Worm (Caenorhabditis elegans): Measurements from ENCODE around the gene nhr-119.

The nhr-119 gene

DNA sequence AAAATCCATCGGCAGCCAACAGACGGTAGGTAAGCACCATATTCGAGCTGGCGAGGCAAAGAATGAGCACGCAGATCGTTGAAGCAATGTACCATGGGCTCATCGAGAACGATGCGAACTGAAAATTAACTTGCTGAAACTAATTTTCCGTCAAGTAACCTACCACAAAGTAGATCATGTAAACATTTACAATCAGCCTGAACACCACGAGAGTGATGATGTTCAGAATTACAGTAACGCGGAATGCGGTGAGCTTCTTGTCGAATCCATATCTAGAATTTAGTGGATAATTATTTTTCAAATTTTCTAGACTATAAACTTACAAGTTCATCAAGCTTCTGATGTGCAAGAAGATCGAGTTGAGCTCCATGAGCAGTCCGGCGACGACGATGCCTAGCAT is 29.1 kb upstream of the nhr-119 start:
- no peak for TF ChIP-seq unc-39 (tag; optimal IDR thresholded peaks at IDR 0.05)
- no peak for TF ChIP-seq unc-62 (GFP tag; optimal IDR thresholded peaks at IDR 0.05)
- TF ChIP-seq nhr-76 (tag; optimal IDR thresholded peaks at IDR 0.05), result no peak

DNA sequence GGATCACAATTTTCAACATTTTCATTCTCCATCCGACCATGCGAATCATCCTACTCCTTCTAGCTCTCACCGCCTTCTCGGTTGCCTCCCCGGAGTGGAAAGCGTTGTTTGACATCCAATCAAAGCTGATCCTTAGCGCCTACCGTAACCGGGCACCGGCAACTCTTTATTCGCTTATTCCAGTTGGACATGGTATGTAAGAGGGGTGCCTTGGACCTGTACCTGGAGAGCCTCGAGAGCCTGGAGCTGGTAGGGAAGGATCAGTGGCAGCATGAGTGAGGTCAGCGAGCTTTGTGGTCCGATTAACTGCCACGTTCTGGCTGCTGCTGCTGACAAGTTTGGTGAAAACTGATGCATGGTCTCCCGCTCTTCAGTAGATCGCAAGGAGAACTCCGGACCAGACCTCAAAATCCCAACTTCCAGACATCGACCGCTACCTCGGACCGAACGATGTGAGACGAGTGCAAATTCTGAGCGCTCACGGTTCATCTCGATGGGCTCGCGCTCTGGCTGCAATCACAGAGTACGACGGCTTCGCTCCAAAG is 27.5 kb upstream of the nhr-119 start, which contains the start of gene K12H6.8:
Gene K12H6.8 (plus strand): TSS at position 38 of the 545 bp plus-strand sequence.
- no peak for TF ChIP-seq ceh-83 (GFP tag; optimal IDR thresholded peaks at IDR 0.05)
- TF ChIP-seq mls-2 (tag; optimal IDR thresholded peaks at IDR 0.05), result no peak
- TF ChIP-seq ham-2 (GFP tag; optimal IDR thresholded peaks at IDR 0.05), result no peak
- no peak for TF ChIP-seq elt-3 (tag; optimal IDR thresholded peaks at IDR 0.05)
- no peak for TF ChIP-seq ztf-11 (tag; optimal IDR thresholded peaks at IDR 0.05)
- no peak for TF ChIP-seq hlh-1 (tag; optimal IDR thresholded peaks at IDR 0.05)
- no peak for TF ChIP-seq drap-1 (GFP tag; optimal IDR thresholded peaks at IDR 0.05)
- TF ChIP-seq ceh-39 (tag; optimal IDR thresholded peaks at IDR 0.05), result no peak
- no peak for TF ChIP-seq lsy-2 (tag; optimal IDR thresholded peaks at IDR 0.05)
- TF ChIP-seq ceh-43 (GFP tag; optimal IDR thresholded peaks at IDR 0.05), result no peak
- TF ChIP-seq lin-13 (tag; optimal IDR thresholded peaks at IDR 0.05), result no peak
- TF ChIP-seq tbx-8 (GFP tag; optimal IDR thresholded peaks at IDR 0.05), result no peak

ce11 chrII:2826073-2826472 is 25.7 kb upstream of the nhr-119 start, which contains the start of gene K12H6.5:
Gene K12H6.5, minus strand, starts transcription at chrII:2826173.
- TF ChIP-seq nhr-12 (tag; optimal IDR thresholded peaks at IDR 0.05) (no peak), unc-39 (tag; optimal IDR thresholded peaks at IDR 0.05) (no peak), bed-3 (GFP tag; optimal IDR thresholded peaks at IDR 0.05) (no peak), ham-2 (GFP tag; optimal IDR thresholded peaks at IDR 0.05) (no peak), tbx-8 (GFP tag; optimal IDR thresholded peaks at IDR 0.05) (no peak), nhr-2 (tag; optimal IDR thresholded peaks at IDR 0.05) (no peak), elt-3 (tag; optimal IDR thresholded peaks at IDR 0.05) (no peak), M03D4.4 (tag; optimal IDR thresholded peaks at IDR 0.05) (no peak), nhr-28 (tag; optimal IDR thresholded peaks at IDR 0.05) (no peak), sem-2 (GFP tag; optimal IDR thresholded peaks at IDR 0.05) (no peak), hlh-1 (tag; optimal IDR thresholded peaks at IDR 0.05) (no peak), cnd-1 (tag; optimal IDR thresholded peaks at IDR 0.05) (no peak)

DNA sequence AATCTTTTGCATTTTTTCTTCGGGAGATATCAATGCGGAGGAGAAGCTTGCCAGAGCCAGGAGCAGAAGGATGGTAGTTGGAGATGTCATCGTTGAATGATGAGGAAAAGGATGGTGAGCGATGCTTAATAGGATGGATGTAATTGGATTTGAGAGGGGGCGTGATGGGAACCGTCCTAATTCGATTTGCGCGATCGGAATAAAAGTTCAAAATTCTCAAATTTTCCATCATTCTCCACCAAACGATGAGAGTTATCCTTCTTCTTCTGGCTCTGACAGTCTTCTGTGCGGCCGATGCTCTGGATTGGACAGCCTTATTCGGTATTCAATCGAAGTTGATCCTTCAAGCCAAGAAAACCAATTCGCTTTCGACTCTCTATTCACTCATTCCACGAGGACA is 23.8 kb upstream of the nhr-119 start, which contains the start of the genes K12H6.4 and K12H6.9:
Gene K12H6.4 (minus strand): TSS at position 101 of the 400 bp plus-strand sequence.
Gene K12H6.9 (plus strand): TSS at position 236 of the 400 bp plus-strand sequence.
- no peak for TF ChIP-seq ces-1 (GFP tag; optimal IDR thresholded peaks at IDR 0.05)
- no peak for TF ChIP-seq mep-1 (tag; optimal IDR thresholded peaks at IDR 0.05)
- no peak for TF ChIP-seq ham-2 (GFP tag; optimal IDR thresholded peaks at IDR 0.05)
- TF ChIP-seq ztf-11 (tag; optimal IDR thresholded peaks at IDR 0.05), result no peak
- TF ChIP-seq elt-3 (tag; optimal IDR thresholded peaks at IDR 0.05), result no peak
- no peak for TF ChIP-seq zip-8 (tag; optimal IDR thresholded peaks at IDR 0.05)
- no peak for TF ChIP-seq unc-62 (GFP tag; optimal IDR thresholded peaks at IDR 0.05)
- no peak for TF ChIP-seq drap-1 (GFP tag; optimal IDR thresholded peaks at IDR 0.05)
- TF ChIP-seq nhr-237 (tag; optimal IDR thresholded peaks at IDR 0.05), result no peak
- no peak for TF ChIP-seq unc-120 (tag; optimal IDR thresholded peaks at IDR 0.05; ENCODE audit: poor library complexity, severe bottlenecking)
- no peak for TF ChIP-seq nhr-2 (tag; optimal IDR thresholded peaks at IDR 0.05)
- no peak for TF ChIP-seq elt-1 (tag; optimal IDR thresholded peaks at IDR 0.05; ENCODE audit: borderline replicate concordance, insufficient read depth)
- no peak for TF ChIP-seq nhr-76 (tag; optimal IDR thresholded peaks at IDR 0.05)
- no peak for TF ChIP-seq bed-3 (GFP tag; optimal IDR thresholded peaks at IDR 0.05)
- TF ChIP-seq tbx-8 (GFP tag; optimal IDR thresholded peaks at IDR 0.05), result no peak
- no peak for TF ChIP-seq pha-4 (tag; optimal IDR thresholded peaks at IDR 0.05)
- TF ChIP-seq ceh-83 (GFP tag; optimal IDR thresholded peaks at IDR 0.05), result no peak
- TF ChIP-seq cnd-1 (tag; optimal IDR thresholded peaks at IDR 0.05), result no peak

DNA sequence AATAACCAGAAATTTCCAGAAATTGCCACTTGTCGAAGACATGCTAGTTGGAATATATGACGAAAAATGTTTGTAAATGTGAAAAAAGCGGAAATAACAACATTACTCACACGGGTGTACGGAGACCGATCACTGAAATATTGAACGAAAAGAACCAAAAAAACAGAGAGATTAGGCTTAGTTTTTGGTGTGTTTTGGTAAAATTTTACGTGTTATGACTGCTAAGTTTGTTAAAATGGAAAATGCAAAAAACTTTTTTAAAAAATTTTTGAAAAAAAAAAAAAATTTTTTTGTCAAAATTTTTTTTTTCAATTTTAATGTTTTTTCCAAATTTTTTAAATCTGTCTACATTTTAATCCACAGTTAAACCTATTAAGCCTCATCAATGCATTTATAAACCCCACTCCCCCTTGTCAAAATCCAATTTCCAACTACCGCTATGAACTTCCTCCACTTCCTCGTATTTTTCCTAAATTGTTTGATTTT is 22.1 kb upstream of the nhr-119 start, which contains the start of the genes fut-4 and K12H6.10:
Gene fut-4 (minus strand): TSS at position 101 of the 486 bp plus-strand sequence.
Gene K12H6.10 (plus strand): TSS at position 436 of the 486 bp plus-strand sequence.
- TF ChIP-seq unc-120 (tag; optimal IDR thresholded peaks at IDR 0.05; ENCODE audit: poor library complexity, severe bottlenecking), result no peak
- no peak for TF ChIP-seq nhr-76 (tag; optimal IDR thresholded peaks at IDR 0.05)
- no peak for TF ChIP-seq hlh-1 (tag; optimal IDR thresholded peaks at IDR 0.05)
- TF ChIP-seq sptf-1 (tag; optimal IDR thresholded peaks at IDR 0.05), result no peak
- no peak for TF ChIP-seq snpc-4 (tag; optimal IDR thresholded peaks at IDR 0.05)
- no peak for TF ChIP-seq lsy-2 (tag; optimal IDR thresholded peaks at IDR 0.05)
- TF ChIP-seq ceh-83 (GFP tag; optimal IDR thresholded peaks at IDR 0.05), result no peak
- no peak for TF ChIP-seq unc-62 (GFP tag; optimal IDR thresholded peaks at IDR 0.05)
- no peak for TF ChIP-seq ces-1 (GFP tag; optimal IDR thresholded peaks at IDR 0.05)
- TF ChIP-seq nhr-28 (tag; optimal IDR thresholded peaks at IDR 0.05), result no peak
- TF ChIP-seq tbx-8 (GFP tag; optimal IDR thresholded peaks at IDR 0.05), result no peak
- no peak for TF ChIP-seq flh-1 (GFP tag; optimal IDR thresholded peaks at IDR 0.05)
- TF ChIP-seq elt-3 (tag; optimal IDR thresholded peaks at IDR 0.05), result no peak
- no peak for TF ChIP-seq elt-1 (tag; optimal IDR thresholded peaks at IDR 0.05; ENCODE audit: borderline replicate concordance, insufficient read depth)
- TF ChIP-seq ceh-39 (tag; optimal IDR thresholded peaks at IDR 0.05), result no peak
- TF ChIP-seq pha-4 (tag; optimal IDR thresholded peaks at IDR 0.05), result no peak
- TF ChIP-seq nhr-2 (tag; optimal IDR thresholded peaks at IDR 0.05), result no peak

Data from whole organism, mixed stage, embryonic.